Worm (Caenorhabditis elegans): ENCODE measurements around the gene glr-4.

ce11 chrII:7801899-7802298 lies 7.8 kb upstream of the glr-4 start:
- TF ChIP-seq F13H6.1 (tag; optimal IDR thresholded peaks at IDR 0.05) (no peak), ztf-1 (GFP tag; conservative IDR thresholded peaks at IDR 0.05) (no peak), nhr-11 (tag; optimal IDR thresholded peaks at IDR 0.05) (no peak), lin-13 (GFP tag; optimal IDR thresholded peaks at IDR 0.05) (no peak)
